Worm (Caenorhabditis elegans) whole organism, young adult: ENCODE measurements around the gene C50F4.1.
A peak's percentile ranks its signal among the peaks of the same experiment; 100 is the strongest.

Experiments
- C06A6.2 ChIP-seq: fragments of 200-800 bp; sonication (Bioruptor generic); conservative IDR thresholded peaks from 2 replicates; pipeline ENCODE4 v1.3.6; 2022; ENCODE audit warnings: missing genetic modification characterization, missing compliant biosample characterization
- D2030.7 ChIP-seq: fragments of 200-800 bp; sonication (Bioruptor generic); IDR thresholded peaks from 2 replicates; pipeline ENCODE4 v1.3.6; 2022; ENCODE audit warnings: missing genetic modification reagents, missing genetic modification characterization, missing compliant biosample characterization
- F23B12.7 ChIP-seq: sonication (generic microtip); optimal IDR thresholded peaks from 2 replicates; lab custom pipeline; 2017; ENCODE audit warnings: missing genetic modification characterization, mild to moderate bottlenecking, missing compliant biosample characterization, antibody characterized with exemption, moderate library complexity; ENCODE audit not compliant: insufficient read depth
- F33H1.4 ChIP-seq: fragments of 200-800 bp; sonication (Bioruptor generic); IDR thresholded peaks from 2 replicates; pipeline ENCODE4 v1.3.6; 2022; ENCODE audit warnings: missing genetic modification reagents, missing genetic modification characterization, missing compliant biosample characterization
- K11D2.4 ChIP-seq: fragments of 200-800 bp; sonication (Bioruptor generic); IDR thresholded peaks from 2 replicates; pipeline ENCODE4 v1.3.6; 2022; ENCODE audit warnings: missing genetic modification reagents, missing genetic modification characterization, missing compliant biosample characterization
- Y56A3A.18 ChIP-seq: fragments of 200-800 bp; sonication (Bioruptor generic); IDR thresholded peaks from 2 replicates; pipeline ENCODE4 v1.3.6; 2022; ENCODE audit warnings: missing genetic modification reagents, missing genetic modification characterization, missing compliant biosample characterization
- Y95B8A.8 ChIP-seq: fragments of 200-800 bp; sonication (Bioruptor generic); IDR thresholded peaks from 2 replicates; pipeline ENCODE4 v1.3.6; 2022; ENCODE audit warnings: missing genetic modification reagents, missing genetic modification characterization, missing compliant biosample characterization
- akir-1 ChIP-seq: fragments of 200-800 bp; sonication (Bioruptor generic); optimal IDR thresholded peaks from 2 replicates; lab custom pipeline; 2018; ENCODE audit warnings: mild to moderate bottlenecking, missing genetic modification characterization, moderate library complexity, missing compliant biosample characterization
- aptf-2 ChIP-seq: fragments of 200-800 bp; sonication (Bioruptor generic); conservative IDR thresholded peaks from 2 replicates; pipeline ENCODE4 v1.3.6; 2022; ENCODE audit warnings: missing genetic modification reagents, missing genetic modification characterization, missing compliant biosample characterization
- attf-3 ChIP-seq: fragments of 200-800 bp; sonication (Bioruptor generic); conservative IDR thresholded peaks from 2 replicates; pipeline ENCODE4 v1.3.6; 2022; ENCODE audit warnings: missing genetic modification reagents, missing genetic modification characterization, missing compliant biosample characterization
- attf-6 ChIP-seq: fragments of 200-800 bp; sonication (Bioruptor generic); IDR thresholded peaks from 2 replicates; pipeline ENCODE4 v1.3.6; 2022; ENCODE audit warnings: missing genetic modification reagents, missing genetic modification characterization, missing compliant biosample characterization
- cebp-1 ChIP-seq, 2 experiments: fragments of 200-800 bp in 1 of 2; sonication (Bioruptor generic) in 1 of 2; sonication (generic microtip) in 1 of 2; IDR thresholded peaks in 1 of 2; optimal IDR thresholded peaks in 1 of 2; 2 replicates each; pipeline versions ENCODE4 v1.3.6 to Lab custom; 2017 to 2022; ENCODE audit warnings: missing compliant biosample characterization in 2 of 2, missing genetic modification characterization in 2 of 2, mild to moderate bottlenecking in 1 of 2, missing genetic modification reagents in 1 of 2, moderate library complexity in 1 of 2
- ceh-79 ChIP-seq: sonication (generic microtip); optimal IDR thresholded peaks from 2 replicates; lab custom pipeline; 2017; ENCODE audit warnings: mild to moderate bottlenecking, missing genetic modification characterization, missing compliant biosample characterization
- ceh-91 ChIP-seq: fragments of 200-800 bp; sonication (Bioruptor generic); IDR thresholded peaks from 2 replicates; pipeline ENCODE4 v1.3.6; 2022; ENCODE audit warnings: missing genetic modification reagents, missing genetic modification characterization, missing compliant biosample characterization
- dpl-1 ChIP-seq: fragments of 150-350 bp; optimal IDR thresholded peaks from 2 replicates; lab custom pipeline; 2014; ENCODE audit warnings: missing biosample characterization, missing genetic modification reagents, missing genetic modification characterization
- efl-1 ChIP-seq: fragments of 150-350 bp; optimal IDR thresholded peaks from 2 replicates; lab custom pipeline; 2014; ENCODE audit warnings: missing biosample characterization, missing genetic modification reagents, missing genetic modification characterization
- egl-44 ChIP-seq: fragments of 200-800 bp; sonication (Bioruptor generic); IDR thresholded peaks from 2 replicates; pipeline ENCODE4 v1.3.6; 2022; ENCODE audit warnings: missing genetic modification reagents, missing genetic modification characterization, missing compliant biosample characterization
- him-1 ChIP-seq: sonication (generic microtip); optimal IDR thresholded peaks from 2 replicates; lab custom pipeline; 2016; ENCODE audit warnings: missing genotype, missing genetic modification reagents, missing genetic modification characterization, missing compliant biosample characterization
- hlh-26 ChIP-seq: fragments of 200-800 bp; sonication (Bioruptor generic); conservative IDR thresholded peaks from 2 replicates; pipeline ENCODE4 v1.3.6; 2022; ENCODE audit warnings: missing genetic modification reagents, missing genetic modification characterization, missing compliant biosample characterization
- hmg-20 ChIP-seq: fragments of 200-800 bp; sonication (Bioruptor generic); IDR thresholded peaks from 2 replicates; pipeline ENCODE4 v1.3.6; 2022; ENCODE audit warnings: missing genetic modification reagents, missing genetic modification characterization, missing compliant biosample characterization
- hrde-1 ChIP-seq: sonication (generic microtip); optimal IDR thresholded peaks from 2 replicates; lab custom pipeline; 2016; ENCODE audit warnings: missing genetic modification characterization, mild to moderate bottlenecking, missing compliant biosample characterization, moderate library complexity, missing genotype, missing genetic modification reagents, borderline replicate concordance
- lin-54 ChIP-seq: fragments of 200-800 bp; sonication (Bioruptor generic); optimal IDR thresholded peaks from 2 replicates; lab custom pipeline; 2018; ENCODE audit warnings: mild to moderate bottlenecking, missing genetic modification characterization, missing compliant biosample characterization
- lsl-1 ChIP-seq: fragments of 200-800 bp; sonication (Bioruptor generic); optimal IDR thresholded peaks from 2 replicates; lab custom pipeline; 2018; ENCODE audit warnings: mild to moderate bottlenecking, missing genetic modification characterization, moderate library complexity, missing compliant biosample characterization
- madf-6 ChIP-seq: fragments of 200-800 bp; sonication (Bioruptor generic); IDR thresholded peaks from 2 replicates; pipeline ENCODE4 v1.3.6; 2022; ENCODE audit warnings: missing genetic modification reagents, missing genetic modification characterization, missing compliant biosample characterization
- madf-8 ChIP-seq: fragments of 200-800 bp; sonication (Bioruptor generic); conservative IDR thresholded peaks from 2 replicates; pipeline ENCODE4 v1.3.6; 2022; ENCODE audit warnings: missing genetic modification reagents, missing genetic modification characterization, missing compliant biosample characterization
- mel-28 ChIP-seq: sonication (generic microtip); optimal IDR thresholded peaks from 2 replicates; lab custom pipeline; 2016; ENCODE audit warnings: borderline replicate concordance, mild to moderate bottlenecking, missing genetic modification characterization, missing compliant biosample characterization
- mes-4 ChIP-seq: sonication (generic microtip); optimal IDR thresholded peaks from 2 replicates; lab custom pipeline; 2016; ENCODE audit warnings: missing genotype, missing genetic modification characterization, missing compliant biosample characterization
- mxl-1 ChIP-seq: sonication (generic microtip); optimal IDR thresholded peaks from 2 replicates; lab custom pipeline; 2016; ENCODE audit warnings: missing genetic modification characterization, missing compliant biosample characterization
- nhr-80 ChIP-seq: sonication (generic microtip); optimal IDR thresholded peaks from 2 replicates; lab custom pipeline; 2016; ENCODE audit warnings: missing genetic modification characterization, missing compliant biosample characterization
- nhr-90 ChIP-seq: sonication (generic microtip); optimal IDR thresholded peaks from 2 replicates; lab custom pipeline; 2016; ENCODE audit warnings: missing genotype, mild to moderate bottlenecking, missing genetic modification characterization, missing compliant biosample characterization
- rec-8 ChIP-seq, 2 experiments: sonication (generic microtip); optimal IDR thresholded peaks; 2 replicates each; lab custom pipeline; 2016; ENCODE audit warnings: mild to moderate bottlenecking in 2 of 2, missing genetic modification characterization in 2 of 2, missing genetic modification reagents in 2 of 2, missing genotype in 2 of 2, missing biosample characterization in 1 of 2, missing compliant biosample characterization in 1 of 2, moderate library complexity in 1 of 2
- repo-1 ChIP-seq: sonication (generic microtip); optimal IDR thresholded peaks from 2 replicates; lab custom pipeline; 2017; ENCODE audit warnings: mild to moderate bottlenecking, missing genetic modification characterization, missing compliant biosample characterization
- rpc-1 ChIP-seq, 2 experiments: fragments of 150-350 bp in 1 of 2; sonication (generic microtip) in 1 of 2; optimal IDR thresholded peaks; 2 replicates each; lab custom pipeline; 2014 to 2018; ENCODE audit warnings: missing biosample characterization in 1 of 2, missing genetic modification characterization in 1 of 2, missing genetic modification reagents in 1 of 2, missing genotype in 1 of 2
- sea-2 ChIP-seq: fragments of 200-800 bp; sonication (Bioruptor generic); IDR thresholded peaks from 2 replicates; pipeline ENCODE4 v1.3.6; 2022; ENCODE audit warnings: missing genetic modification characterization, missing compliant biosample characterization
- snpc-4 ChIP-seq, 5 experiments: fragments of 150-350 bp in 1 of 5; sonication (generic microtip) in 4 of 5; optimal IDR thresholded peaks; 2 replicates each; lab custom pipeline; 2014 to 2018; ENCODE audit warnings: missing genetic modification characterization in 5 of 5, missing biosample characterization in 3 of 5, antibody characterized with exemption in 2 of 5, mild to moderate bottlenecking in 2 of 5, missing compliant biosample characterization in 2 of 5, missing genotype in 2 of 5, moderate library complexity in 2 of 5, missing genetic modification reagents in 1 of 5
- tbp1 ChIP-seq: fragments of 200-800 bp; sonication (Bioruptor generic); optimal IDR thresholded peaks from 2 replicates; lab custom pipeline; 2018; ENCODE audit warnings: mild to moderate bottlenecking, missing genetic modification characterization, missing compliant biosample characterization
- tlf-1 ChIP-seq: fragments of 200-800 bp; sonication (Bioruptor generic); optimal IDR thresholded peaks from 2 replicates; lab custom pipeline; 2018; ENCODE audit warnings: mild to moderate bottlenecking, missing genetic modification characterization, missing compliant biosample characterization
- unc-130 ChIP-seq: sonication (generic microtip); optimal IDR thresholded peaks from 2 replicates; lab custom pipeline; 2016; ENCODE audit warnings: missing genetic modification reagents, missing genetic modification characterization, missing compliant biosample characterization
- unc-62 ChIP-seq: fragments of 150-350 bp; optimal IDR thresholded peaks from 2 replicates; lab custom pipeline; 2014; ENCODE audit warnings: missing biosample characterization, missing genetic modification reagents, missing genetic modification characterization
- ztf-26 ChIP-seq: sonication (generic microtip); optimal IDR thresholded peaks from 2 replicates; lab custom pipeline; 2017; ENCODE audit warnings: missing genetic modification characterization, missing compliant biosample characterization
- ztf-6 ChIP-seq: fragments of 200-800 bp; sonication (Bioruptor generic); IDR thresholded peaks from 2 replicates; pipeline ENCODE4 v1.3.6; 2022; ENCODE audit warnings: missing genetic modification reagents, missing genetic modification characterization, missing compliant biosample characterization

C50F4.1 gene

DNA sequence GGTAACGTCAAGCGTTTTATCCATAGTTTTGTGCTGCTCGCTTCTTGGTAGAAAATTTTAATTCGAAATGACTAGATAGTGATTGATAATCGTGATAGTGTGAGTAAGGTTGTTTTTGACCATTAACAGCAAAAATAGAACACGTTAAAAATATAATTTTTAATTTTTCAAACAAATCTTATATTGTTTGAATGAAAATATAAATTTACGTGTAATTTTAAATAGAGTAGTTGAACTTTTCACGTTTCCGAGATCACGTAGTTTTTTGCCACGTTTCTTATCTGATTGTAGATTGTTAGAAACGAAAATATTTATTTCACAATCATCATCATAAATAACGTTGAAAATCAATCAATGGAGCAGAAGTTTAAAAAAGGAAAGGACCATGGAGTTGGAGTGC lies 4.9 kb downstream of the C50F4.1 start, which contains the start of the genes C50F4.10 and pfk-1.2:
Gene C50F4.10 (minus strand): TSS at position 101 of the 400 bp plus-strand sequence.
Gene pfk-1.2 (plus strand): TSS at position 325 of the 400 bp plus-strand sequence.
- TF ChIP-seq rec-8 (tag; optimal IDR thresholded peaks at IDR 0.05; lab: Kevin White, UChicago) = no peak
- no peak for TF ChIP-seq hrde-1 (tag; lab: Kevin White, UChicago)
- TF ChIP-seq mxl-1 = no peak
- TF ChIP-seq ztf-26 (tag; lab: Kevin White, UChicago) = no peak
- TF ChIP-seq, all 124 proteins: peak for 0

DNA sequence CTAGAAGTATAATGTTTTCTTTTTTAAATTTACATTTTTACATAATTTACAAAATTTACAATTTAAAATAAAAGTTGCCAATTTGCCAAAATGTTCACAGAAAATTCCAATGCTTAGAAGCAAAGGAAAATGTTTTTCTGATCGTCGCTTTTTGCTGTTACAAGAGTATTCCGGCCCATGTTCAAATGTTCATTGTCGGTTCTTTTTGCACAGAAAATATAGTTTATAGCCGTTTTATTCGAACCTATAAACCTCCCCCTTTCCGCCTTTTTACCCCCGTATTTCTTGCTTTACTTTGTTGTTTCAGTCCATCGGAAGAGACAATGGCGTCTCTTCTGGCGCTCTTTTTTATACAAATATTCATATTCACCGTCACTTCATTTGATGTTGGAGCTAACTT lies 8.0 kb downstream of the C50F4.1 start, which contains the start of gene tag-329:
Gene tag-329 (plus strand): TSS at position 301 of the 400 bp plus-strand sequence.
- TF ChIP-seq nhr-90 (tag; lab: Kevin White, UChicago) = no peak
- TF ChIP-seq sea-2 = no peak
- no peak for TF ChIP-seq mel-28 (tag; lab: Kevin White, UChicago)
- no peak for TF ChIP-seq efl-1 (GFP tag; lab: Kevin White, UChicago)
- TF ChIP-seq egl-44 = no peak
- TF ChIP-seq tbp1 (GFP tag; lab: Kevin White, UChicago) = no peak
- TF ChIP-seq ceh-79 (tag; lab: Kevin White, UChicago) = no peak
- TF ChIP-seq akir-1 (GFP tag; lab: Kevin White, UChicago) = no peak
- no peak for TF ChIP-seq C06A6.2 (GFP tag; lab: Robert Waterston, UW)
- TF ChIP-seq unc-62 (GFP tag; lab: Kevin White, UChicago) = no peak
- TF ChIP-seq hlh-26 (GFP tag; lab: Robert Waterston, UW) = no peak
- no peak for TF ChIP-seq K11D2.4
- TF ChIP-seq ztf-26 (tag; lab: Kevin White, UChicago) = no peak
- no peak for TF ChIP-seq repo-1 (tag; lab: Kevin White, UChicago)

DNA sequence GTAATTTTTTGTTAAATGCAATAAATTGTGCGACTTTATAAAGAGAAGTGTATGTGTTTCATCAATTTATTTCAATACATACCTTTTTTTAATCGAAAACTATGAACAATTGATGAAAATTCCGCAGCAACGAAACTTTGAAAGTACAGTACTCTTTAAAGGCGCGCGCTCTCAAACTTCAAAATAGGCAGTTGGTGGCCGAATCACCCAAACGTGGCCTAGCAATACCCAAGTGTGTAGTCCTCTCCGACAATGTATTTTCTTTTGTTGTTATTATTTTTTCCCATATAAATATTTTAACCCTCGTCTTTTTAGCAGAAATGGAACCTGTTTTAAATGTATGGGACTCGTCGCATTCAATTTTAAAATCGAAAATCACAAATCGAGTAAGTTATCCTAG lies 9.9 kb downstream of the C50F4.1 start, which contains the start of gene C50F4.4:
Gene C50F4.4 (plus strand): TSS at position 267 of the 400 bp plus-strand sequence.
- no peak for TF ChIP-seq nhr-80 (tag; lab: Kevin White, UChicago)
- TF ChIP-seq sea-2 = no peak
- TF ChIP-seq Y95B8A.8 (GFP tag; lab: Robert Waterston, UW) = no peak
- peak; percentile 85 for TF ChIP-seq madf-6 (GFP tag; lab: Robert Waterston, UW)
- peak; percentile 66 for TF ChIP-seq unc-130
- TF ChIP-seq attf-6 = peak; percentile 57
- no peak for TF ChIP-seq tlf-1 (GFP tag; lab: Kevin White, UChicago)
- TF ChIP-seq hlh-26 (GFP tag; lab: Robert Waterston, UW) = no peak
- peak; percentile 17 for TF ChIP-seq dpl-1 (GFP tag; lab: Kevin White, UChicago)
- no peak for TF ChIP-seq Y56A3A.18
- TF ChIP-seq lsl-1 (GFP tag; lab: Kevin White, UChicago) = peak; percentile 80
- no peak for TF ChIP-seq unc-62 (GFP tag; lab: Kevin White, UChicago)
- no peak for TF ChIP-seq attf-3 (GFP tag; lab: Robert Waterston, UW)
- TF ChIP-seq efl-1 (GFP tag; lab: Kevin White, UChicago) = peak; percentile 50
- TF ChIP-seq K11D2.4 = peak; percentile 58; the same call in 1 of the 2 replicates
- peak; percentile 49 for TF ChIP-seq madf-8
- no peak for TF ChIP-seq ztf-6
- peak; percentile 32; the same call in 1 of the 2 replicates for TF ChIP-seq D2030.7 (GFP tag; lab: Robert Waterston, UW)
- no peak for TF ChIP-seq aptf-2 (GFP tag; lab: Robert Waterston, UW)
- TF ChIP-seq F23B12.7 (tag; lab: Kevin White, UChicago) = no peak
- no peak for TF ChIP-seq lin-54 (GFP tag; lab: Kevin White, UChicago)
- TF ChIP-seq rpc-1 (optimal IDR thresholded peaks at IDR 0.05; lab: Kevin White, UChicago) = no peak
- TF ChIP-seq rpc-1 (tag; optimal IDR thresholded peaks at IDR 0.05; lab: Kevin White, UChicago) = no peak
- TF ChIP-seq cebp-1 (GFP tag; IDR thresholded peaks at IDR 0.05; lab: Robert Waterston, UW) = peak; percentile 34; the same call in 1 of the 2 replicates
- no peak for TF ChIP-seq cebp-1 (tag; optimal IDR thresholded peaks at IDR 0.05; lab: Kevin White, UChicago)
- TF ChIP-seq C06A6.2 (GFP tag; lab: Robert Waterston, UW) = no peak
- TF ChIP-seq hmg-20 (GFP tag; lab: Robert Waterston, UW) = no peak
- TF ChIP-seq snpc-4 (GFP tag; optimal IDR thresholded peaks at IDR 0.05; lab: Kevin White, UChicago) = no peak
- TF ChIP-seq snpc-4 (tag; optimal IDR thresholded peaks at IDR 0.05; lab: Kevin White, UChicago) = peak in 2 of 4 experiments; percentile 3 to 27
- 0 out of 2 replicates have a peak, but pooled peaks have one; percentile 45 for TF ChIP-seq ceh-91
- peak; percentile 50 for TF ChIP-seq him-1
- TF ChIP-seq F33H1.4 (GFP tag; lab: Robert Waterston, UW) = no peak
- no peak for TF ChIP-seq mes-4 (tag; lab: Kevin White, UChicago)
